Worm (Caenorhabditis elegans): Measurements from ENCODE around the gene ztf-9.

- no peak for TF ChIP-seq snpc-4 (tag; optimal IDR thresholded peaks at IDR 0.05)
- TF ChIP-seq unc-62 (GFP tag; optimal IDR thresholded peaks at IDR 0.05): no peak
- TF ChIP-seq ceh-43 (GFP tag; optimal IDR thresholded peaks at IDR 0.05): no peak
- TF ChIP-seq nhr-237 (tag; optimal IDR thresholded peaks at IDR 0.05): no peak
- TF ChIP-seq ces-1 (GFP tag; optimal IDR thresholded peaks at IDR 0.05): peak; percentile 65
- TF ChIP-seq flh-1 (GFP tag; optimal IDR thresholded peaks at IDR 0.05): no peak
Observed at ce11 chrV:9664620-9665019, 27.3 kb downstream of the ztf-9 start.

Data from whole organism, mixed stage, embryonic.